Worm (Caenorhabditis elegans): ENCODE measurements around the gene flp-8.

Gene flp-8

ce11 chrX:14907257-14907801 is 26.1 kb downstream of the flp-8 start:
- TF ChIP-seq ceh-82 (tag; optimal IDR thresholded peaks at IDR 0.05), result no peak
- TF ChIP-seq nhr-76 (tag; optimal IDR thresholded peaks at IDR 0.05), result peak; percentile 18
- TF ChIP-seq nhr-28 (tag; optimal IDR thresholded peaks at IDR 0.05), result no peak
- no peak for TF ChIP-seq unc-39 (tag; optimal IDR thresholded peaks at IDR 0.05)
- peak; percentile 22 for TF ChIP-seq nhr-23 (tag; optimal IDR thresholded peaks at IDR 0.05)
- peak in 1 of 3 experiments; percentile 37 for TF ChIP-seq elt-3 (tag; optimal IDR thresholded peaks at IDR 0.05)

DNA sequence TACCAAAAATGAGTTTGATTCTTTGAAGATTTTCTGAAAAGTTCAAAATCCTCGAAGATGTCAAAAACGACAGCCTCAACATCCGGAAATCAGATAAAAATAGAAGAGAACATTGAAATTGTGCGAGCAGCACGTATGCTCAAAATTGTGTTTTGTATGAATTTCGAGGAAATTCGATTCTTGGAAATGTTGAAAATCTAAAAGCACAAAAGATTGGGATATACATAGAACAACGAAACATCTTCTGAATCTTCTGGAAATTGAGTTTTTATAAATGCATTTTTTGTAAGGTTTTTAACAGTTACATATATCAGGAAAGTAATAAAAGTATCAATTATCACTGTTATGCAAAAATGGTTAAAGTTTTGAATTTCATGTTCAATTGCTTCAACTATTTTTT is 29.5 kb downstream of the flp-8 start:
- no peak for TF ChIP-seq pha-4 (tag; optimal IDR thresholded peaks at IDR 0.05)
- peak; percentile 85 for TF ChIP-seq fkh-10 (GFP tag; optimal IDR thresholded peaks at IDR 0.05)

DNA sequence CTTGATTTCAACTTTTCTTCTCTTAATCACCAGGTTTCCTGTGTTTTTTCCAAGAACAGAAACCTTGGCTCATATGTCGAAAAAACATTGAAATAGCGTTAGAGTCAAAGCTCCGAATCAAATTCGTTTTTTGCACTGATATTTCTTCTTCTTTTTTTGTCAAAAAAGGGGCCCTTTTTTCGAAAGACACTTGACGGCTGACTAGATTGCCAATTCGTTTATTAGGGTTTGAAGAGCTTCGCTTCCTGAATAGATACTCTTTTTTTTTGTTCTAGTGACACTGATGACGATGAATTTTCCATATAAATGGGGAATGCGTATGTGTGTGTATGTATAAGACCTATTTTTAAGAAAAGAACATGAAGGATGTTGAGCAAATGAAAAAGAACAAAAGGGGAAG is 35.5 kb downstream of the flp-8 start:
- TF ChIP-seq tbx-2 (tag; optimal IDR thresholded peaks at IDR 0.05) (no peak), fkh-10 (GFP tag; optimal IDR thresholded peaks at IDR 0.05) (peak; percentile 9)

- no peak for TF ChIP-seq nhr-11 (tag; optimal IDR thresholded peaks at IDR 0.05)
- TF ChIP-seq ZK546.5 (tag; optimal IDR thresholded peaks at IDR 0.05), result no peak
- no peak for TF ChIP-seq unc-39 (tag; optimal IDR thresholded peaks at IDR 0.05)
- no peak for TF ChIP-seq nfya-1 (tag; optimal IDR thresholded peaks at IDR 0.05; ENCODE audit: insufficient read depth)
- TF ChIP-seq elt-1 (tag; optimal IDR thresholded peaks at IDR 0.05), result no peak
- TF ChIP-seq egl-27 (tag; optimal IDR thresholded peaks at IDR 0.05), result no peak
- TF ChIP-seq aly-2 (tag; optimal IDR thresholded peaks at IDR 0.05), result no peak
- no peak for TF ChIP-seq ama-1 (optimal IDR thresholded peaks at IDR 0.05)
- no peak for TF ChIP-seq elt-2 (tag; optimal IDR thresholded peaks at IDR 0.05)
- TF ChIP-seq fkh-10 (GFP tag; optimal IDR thresholded peaks at IDR 0.05), result no peak
- no peak for TF ChIP-seq R02D3.7 (tag; optimal IDR thresholded peaks at IDR 0.05)
- TF ChIP-seq sea-2 (GFP tag; optimal IDR thresholded peaks at IDR 0.05), result no peak
- no peak for TF ChIP-seq eor-1 (tag; optimal IDR thresholded peaks at IDR 0.05)
- TF ChIP-seq nhr-28 (tag; optimal IDR thresholded peaks at IDR 0.05), result no peak
- TF ChIP-seq elt-3 (tag; optimal IDR thresholded peaks at IDR 0.05), result no peak
- TF ChIP-seq lin-39 (tag; optimal IDR thresholded peaks at IDR 0.05), result no peak
- TF ChIP-seq egl-5 (tag; optimal IDR thresholded peaks at IDR 0.05), result no peak
These were observed 37.3 kb downstream of the flp-8 start, which contains the start of gene npr-40 for ce11 chrX:14918538-14918937. Gene npr-40 (plus strand): TSS chrX:14918838.

- no peak for TF ChIP-seq mml-1 (tag; optimal IDR thresholded peaks at IDR 0.05)
- TF ChIP-seq fkh-10 (GFP tag; optimal IDR thresholded peaks at IDR 0.05), result peak; percentile 86
These were observed 39.7 kb downstream of the flp-8 start for ce11 chrX:14920880-14921279.

- TF ChIP-seq fkh-10 (GFP tag; optimal IDR thresholded peaks at IDR 0.05), result no peak
- no peak for TF ChIP-seq nhr-43 (tag; optimal IDR thresholded peaks at IDR 0.05; ENCODE audit: poor library complexity, severe bottlenecking)
- no peak for TF ChIP-seq elt-1 (tag; optimal IDR thresholded peaks at IDR 0.05)
These were observed 41.5 kb downstream of the flp-8 start for ce11 chrX:14922758-14923157.

ce11 chrX:14928854-14929253 is 47.6 kb downstream of the flp-8 start, which contains the start of gene ntr-2:
Gene ntr-2 (minus strand): TSS chrX:14928954.
- no peak for TF ChIP-seq nhr-67 (tag; optimal IDR thresholded peaks at IDR 0.05)
- TF ChIP-seq snpc-4 (tag; optimal IDR thresholded peaks at IDR 0.05), result no peak
- TF ChIP-seq nfya-1 (tag; optimal IDR thresholded peaks at IDR 0.05; ENCODE audit: insufficient read depth), result no peak
- TF ChIP-seq ZK546.5 (tag; optimal IDR thresholded peaks at IDR 0.05), result no peak
- no peak for TF ChIP-seq ceh-28 (tag; optimal IDR thresholded peaks at IDR 0.05)
- TF ChIP-seq nhr-77 (tag; optimal IDR thresholded peaks at IDR 0.05), result no peak
- TF ChIP-seq daf-12 (tag; optimal IDR thresholded peaks at IDR 0.05), result no peak
- TF ChIP-seq nhr-25 (tag; optimal IDR thresholded peaks at IDR 0.05), result no peak
- no peak for TF ChIP-seq tbx-2 (tag; optimal IDR thresholded peaks at IDR 0.05)

All from whole organism, L3 larva.